Fruit fly (Drosophila melanogaster) whole organism, embryonic: ENCODE measurements around the gene CG31459.
A peak's percentile ranks its signal among the peaks of the same experiment; 100 is the strongest.

Experiments
- Antp ChIP-seq: fragments of 200-800 bp; sonication (Bioruptor generic); optimal IDR thresholded peaks from 3 replicates; lab custom pipeline; 2016; ENCODE audit warnings: missing biosample characterization, missing genetic modification characterization
- B-H2 ChIP-seq: fragments of 200-800 bp; sonication (Bioruptor generic); optimal IDR thresholded peaks from 2 replicates; lab custom pipeline; 2018; ENCODE audit warnings: missing biosample characterization, mild to moderate bottlenecking, missing genetic modification characterization
- C15 ChIP-seq: fragments of 200-800 bp; sonication (Bioruptor generic); IDR thresholded peaks from 3 replicates; pipeline ENCODE4 v1.3.6; 2022; ENCODE audit warnings: missing biosample characterization, missing genetic modification characterization
- CG10431 ChIP-seq: fragments of 200-800 bp; sonication (Bioruptor generic); optimal IDR thresholded peaks from 3 replicates; lab custom pipeline; 2018; ENCODE audit warnings: missing biosample characterization, mild to moderate bottlenecking, missing genetic modification characterization
- CG10959 ChIP-seq: fragments of 200-800 bp; sonication (Bioruptor generic); IDR thresholded peaks from 2 replicates; pipeline ENCODE4 v1.3.6; 2022; ENCODE audit warnings: missing biosample characterization, missing genetic modification characterization
- CG14667 ChIP-seq: fragments of 200-800 bp; sonication (Bioruptor generic); IDR thresholded peaks from 2 replicates; pipeline ENCODE4 v1.3.6; 2022; ENCODE audit warnings: missing biosample characterization, missing genetic modification characterization
- CG1603 ChIP-seq: fragments of 200-800 bp; sonication (Bioruptor generic); optimal IDR thresholded peaks from 2 replicates; lab custom pipeline; 2019; ENCODE audit warnings: missing biosample characterization, mild to moderate bottlenecking, missing genetic modification characterization, moderate library complexity
- CG16779 ChIP-seq: fragments of 200-800 bp; sonication (Bioruptor generic); IDR thresholded peaks from 2 replicates; pipeline ENCODE4 v1.3.6; 2022; ENCODE audit warnings: missing biosample characterization, missing genetic modification characterization
- CG17186 ChIP-seq: fragments of 200-800 bp; sonication (Bioruptor generic); optimal IDR thresholded peaks from 3 replicates; lab custom pipeline; 2017; ENCODE audit warnings: missing biosample characterization, missing genetic modification reagents, missing genetic modification characterization
- CG30020 ChIP-seq: fragments of 200-800 bp; optimal IDR thresholded peaks from 2 replicates; lab custom pipeline; 2019; ENCODE audit warnings: missing biosample characterization, mild to moderate bottlenecking, missing genetic modification characterization, moderate library complexity
- CG31224 ChIP-seq: fragments of 200-800 bp; sonication (Bioruptor generic); IDR thresholded peaks from 2 replicates; pipeline ENCODE4 v1.3.6; 2022; ENCODE audit warnings: missing biosample characterization, missing genetic modification characterization
- CG32767 ChIP-seq: fragments of 200-800 bp; sonication (Bioruptor generic); IDR thresholded peaks from 2 replicates; pipeline ENCODE4 v1.3.6; 2022; ENCODE audit warnings: missing biosample characterization, missing genetic modification characterization
- CG33557 ChIP-seq: fragments of 200-800 bp; sonication (Bioruptor generic); optimal IDR thresholded peaks from 2 replicates; lab custom pipeline; 2019; ENCODE audit warnings: missing biosample characterization, mild to moderate bottlenecking, missing genetic modification characterization, moderate library complexity
- CG4424 ChIP-seq: fragments of 200-800 bp; sonication (Bioruptor generic); optimal IDR thresholded peaks from 3 replicates; lab custom pipeline; 2016; ENCODE audit warnings: missing biosample characterization, missing genetic modification characterization
- CG5953 ChIP-seq: fragments of 200-800 bp; sonication (Bioruptor generic); IDR thresholded peaks from 2 replicates; pipeline ENCODE4 v1.3.6; 2022; ENCODE audit warnings: missing biosample characterization, missing genetic modification characterization
- CG6272 ChIP-seq: fragments of 200-800 bp; sonication (Bioruptor generic); IDR thresholded peaks from 2 replicates; pipeline ENCODE4 v1.3.6; 2022; ENCODE audit warnings: missing biosample characterization, missing genetic modification characterization
- CG6654 ChIP-seq: fragments of 200-800 bp; sonication (Bioruptor generic); optimal IDR thresholded peaks from 2 replicates; lab custom pipeline; 2017; ENCODE audit warnings: missing biosample characterization, mild to moderate bottlenecking, missing genetic modification characterization
- CG6683 ChIP-seq: fragments of 200-800 bp; sonication (Bioruptor generic); optimal IDR thresholded peaks from 2 replicates; lab custom pipeline; 2017; ENCODE audit warnings: missing biosample characterization, mild to moderate bottlenecking, missing genetic modification characterization, missing genetic modification reagents
- CG8388 ChIP-seq: fragments of 200-800 bp; sonication (Bioruptor generic); optimal IDR thresholded peaks from 2 replicates; lab custom pipeline; 2019; ENCODE audit warnings: missing biosample characterization, mild to moderate bottlenecking, missing genetic modification characterization, moderate library complexity
- CG8924 ChIP-seq: fragments of 200-800 bp; optimal IDR thresholded peaks from 3 replicates; lab custom pipeline; 2019; ENCODE audit warnings: missing biosample characterization, mild to moderate bottlenecking, missing genetic modification characterization, moderate library complexity
- CG9797 ChIP-seq: fragments of 200-800 bp; sonication (Bioruptor generic); optimal IDR thresholded peaks from 3 replicates; lab custom pipeline; 2018; ENCODE audit warnings: missing biosample characterization, mild to moderate bottlenecking, missing genetic modification characterization
- CG9932 ChIP-seq: fragments of 200-800 bp; sonication (Bioruptor generic); IDR thresholded peaks from 2 replicates; pipeline ENCODE4 v1.3.6; 2022; ENCODE audit warnings: missing biosample characterization, missing genetic modification characterization
- D19B ChIP-seq: fragments of 200-800 bp; sonication (Bioruptor generic); optimal IDR thresholded peaks from 2 replicates; lab custom pipeline; 2017; ENCODE audit warnings: missing biosample characterization, mild to moderate bottlenecking, missing genetic modification characterization
- Deaf1 ChIP-seq: fragments of 200-800 bp; optimal IDR thresholded peaks from 3 replicates; lab custom pipeline; 2019; ENCODE audit warnings: missing biosample characterization, mild to moderate bottlenecking, missing genetic modification characterization, moderate library complexity
- E2f2 ChIP-seq: fragments of 200-800 bp; sonication (Bioruptor generic); IDR thresholded peaks from 2 replicates; pipeline ENCODE4 v1.3.6; 2022; ENCODE audit warnings: missing biosample characterization, missing genetic modification characterization
- ERR ChIP-seq: fragments of 200-800 bp; sonication (Bioruptor generic); optimal IDR thresholded peaks from 2 replicates; lab custom pipeline; 2016; ENCODE audit warnings: missing biosample characterization, missing genetic modification characterization
- Ets65A ChIP-seq: fragments of 200-800 bp; sonication (Bioruptor generic); peaks from one replicate; lab custom pipeline; 2016; ENCODE audit warnings: missing biosample characterization, missing genetic modification characterization
- HLH54F ChIP-seq: fragments of 200-800 bp; sonication (Bioruptor generic); optimal IDR thresholded peaks from 3 replicates; lab custom pipeline; 2016; ENCODE audit warnings: missing biosample characterization, missing genetic modification characterization
- Hey ChIP-seq: fragments of 200-800 bp; sonication (Bioruptor generic); optimal IDR thresholded peaks from 3 replicates; lab custom pipeline; 2018; ENCODE audit warnings: missing biosample characterization, mild to moderate bottlenecking, missing genetic modification characterization
- Hmx ChIP-seq: fragments of 200-800 bp; sonication (Bioruptor generic); optimal IDR thresholded peaks from 2 replicates; lab custom pipeline; 2016; ENCODE audit warnings: missing biosample characterization, missing genetic modification characterization
- Hr39 ChIP-seq: fragments of >200 bp; optimal IDR thresholded peaks from 2 replicates; lab custom pipeline; 2017
- Hsf ChIP-seq: fragments of 200-800 bp; sonication (Bioruptor generic); optimal IDR thresholded peaks from 3 replicates; lab custom pipeline; 2016; ENCODE audit warnings: missing biosample characterization, missing genetic modification characterization
- Lhr ChIP-seq: fragments of 200-800 bp; sonication (Bioruptor generic); optimal IDR thresholded peaks from 3 replicates; lab custom pipeline; 2017; ENCODE audit warnings: mild to moderate bottlenecking, missing biosample characterization, missing genetic modification reagents, missing genetic modification characterization
- Side ChIP-seq: fragments of 200-800 bp; sonication (Bioruptor generic); optimal IDR thresholded peaks from 2 replicates; lab custom pipeline; 2016; ENCODE audit warnings: missing biosample characterization, missing genetic modification characterization
- Sin3A ChIP-seq: fragments of >200 bp; optimal IDR thresholded peaks from 2 replicates; lab custom pipeline; 2018
- Xbp1 ChIP-seq: fragments of 200-800 bp; sonication (Bioruptor generic); optimal IDR thresholded peaks from 3 replicates; lab custom pipeline; 2016; ENCODE audit warnings: missing biosample characterization, mild to moderate bottlenecking, missing genetic modification characterization
- abd-A ChIP-seq: fragments of 200-800 bp; sonication (Bioruptor generic); optimal IDR thresholded peaks from 3 replicates; lab custom pipeline; 2019; ENCODE audit warnings: missing biosample characterization, mild to moderate bottlenecking, missing genetic modification characterization, moderate library complexity
- disco-r ChIP-seq: fragments of 200-800 bp; sonication (Bioruptor generic); optimal IDR thresholded peaks from 2 replicates; lab custom pipeline; 2016; ENCODE audit warnings: missing biosample characterization, missing genetic modification characterization
- gfzf ChIP-seq: fragments of 200-800 bp; sonication (Bioruptor generic); optimal IDR thresholded peaks from 2 replicates; lab custom pipeline; 2016; ENCODE audit warnings: missing biosample characterization, mild to moderate bottlenecking, missing genetic modification characterization, moderate library complexity
- kah ChIP-seq: fragments of 200-800 bp; sonication (Bioruptor generic); optimal IDR thresholded peaks from 2 replicates; lab custom pipeline; 2018; ENCODE audit warnings: missing biosample characterization, mild to moderate bottlenecking, missing genetic modification characterization
- pros ChIP-seq: fragments of 200-800 bp; sonication (Bioruptor generic); optimal IDR thresholded peaks from 3 replicates; lab custom pipeline; 2019; ENCODE audit warnings: missing biosample characterization, mild to moderate bottlenecking, missing genetic modification characterization, moderate library complexity
- row ChIP-seq: fragments of 200-800 bp; sonication (Bioruptor generic); IDR thresholded peaks from 3 replicates; pipeline ENCODE4 v1.3.6; 2022; ENCODE audit warnings: missing biosample characterization, missing genetic modification characterization
- run ChIP-seq: fragments of 200-800 bp; sonication (Bioruptor generic); optimal IDR thresholded peaks from 3 replicates; lab custom pipeline; 2018; ENCODE audit warnings: missing biosample characterization, mild to moderate bottlenecking, missing genetic modification characterization
- schlank ChIP-seq: fragments of 200-800 bp; sonication (Bioruptor generic); optimal IDR thresholded peaks from 2 replicates; lab custom pipeline; 2018; ENCODE audit warnings: missing biosample characterization, mild to moderate bottlenecking, missing genetic modification characterization
- slbo ChIP-seq: fragments of 200-800 bp; sonication (Bioruptor generic); IDR thresholded peaks from 2 replicates; pipeline ENCODE4 v1.3.6; 2022; ENCODE audit warnings: missing biosample characterization, missing genetic modification characterization
- stc ChIP-seq: fragments of 200-800 bp; sonication (Bioruptor generic); IDR thresholded peaks from 2 replicates; pipeline ENCODE4 v1.3.6; 2022; ENCODE audit warnings: missing biosample characterization, missing genetic modification characterization
- tgo ChIP-seq: fragments of 200-800 bp; sonication (Bioruptor generic); IDR thresholded peaks from 3 replicates; pipeline ENCODE4 v1.3.6; 2022; ENCODE audit warnings: missing biosample characterization, missing genetic modification characterization
- trem ChIP-seq: fragments of 200-800 bp; optimal IDR thresholded peaks from 3 replicates; lab custom pipeline; 2019; ENCODE audit warnings: missing biosample characterization, mild to moderate bottlenecking, missing genetic modification characterization, moderate library complexity
- tup ChIP-seq: fragments of 200-800 bp; sonication (Bioruptor generic); optimal IDR thresholded peaks from 2 replicates; lab custom pipeline; 2016; ENCODE audit warnings: missing biosample characterization, mild to moderate bottlenecking, missing genetic modification characterization, moderate library complexity
- vfl ChIP-seq: fragments of 200-800 bp; sonication (Bioruptor generic); optimal IDR thresholded peaks from 2 replicates; lab custom pipeline; 2016; ENCODE audit warnings: missing biosample characterization, missing genetic modification characterization
- wdn ChIP-seq: fragments of 200-800 bp; sonication (Bioruptor generic); IDR thresholded peaks from 2 replicates; pipeline ENCODE4 v1.3.6; 2022; ENCODE audit warnings: missing biosample characterization, missing genetic modification characterization
- zfh1 ChIP-seq: fragments of 200-800 bp; sonication (Bioruptor generic); IDR thresholded peaks from 3 replicates; pipeline ENCODE4 v1.3.6; 2022; ENCODE audit warnings: missing biosample characterization, missing genetic modification characterization
- zfh2 ChIP-seq: fragments of 200-800 bp; sonication (Bioruptor generic); optimal IDR thresholded peaks from 2 replicates; lab custom pipeline; 2016; ENCODE audit warnings: missing biosample characterization, missing genetic modification characterization

Gene CG31459

dm6 chr3R:19877427-19878076 lies 36.9 kb downstream of the CG31459 start, which contains the start of the genes CG17186 and Arc42 (continued):
- TF ChIP-seq disco-r (GFP tag; lab: Kevin White, UChicago), result no peak
- TF ChIP-seq C15 (GFP tag; lab: Robert Waterston, UW), result no peak
- TF ChIP-seq zfh1 (GFP tag; lab: Robert Waterston, UW), result no peak
- no peak for TF ChIP-seq tup (GFP tag; lab: Kevin White, UChicago)
- TF ChIP-seq zfh2 (GFP tag; lab: Kevin White, UChicago), result no peak
- TF ChIP-seq CG10431, result no peak
- no peak for TF ChIP-seq CG6683 (GFP tag; lab: Kevin White, UChicago)
- no peak for TF ChIP-seq CG16779 (GFP tag; lab: Robert Waterston, UW)
- no peak for TF ChIP-seq run (tag; lab: Kevin White, UChicago)
- TF ChIP-seq Side (GFP tag; lab: Kevin White, UChicago), result no peak
- TF ChIP-seq CG1603 (tag; lab: Kevin White, UChicago), result peak; percentile 12
- TF ChIP-seq CG8924 (tag; lab: Kevin White, UChicago), result peak; percentile 55
- no peak for TF ChIP-seq schlank (tag; lab: Kevin White, UChicago)
- TF ChIP-seq ERR (GFP tag; lab: Kevin White, UChicago), result no peak
- peak; percentile 61 for TF ChIP-seq CG17186
- peak; percentile 97 for TF ChIP-seq kah (GFP tag; lab: Kevin White, UChicago)
- peak; percentile 22 for TF ChIP-seq Xbp1 (GFP tag; lab: Kevin White, UChicago)
- no peak for TF ChIP-seq CG10959 (GFP tag; lab: Robert Waterston, UW)
- TF ChIP-seq Hsf, result peak; percentile 20
- TF ChIP-seq slbo (GFP tag; lab: Robert Waterston, UW), result no peak
- no peak for TF ChIP-seq CG32767 (GFP tag; lab: Robert Waterston, UW)
- TF ChIP-seq Antp (GFP tag; lab: Kevin White, UChicago), result no peak
- peak; percentile 88 for TF ChIP-seq gfzf
- TF ChIP-seq Deaf1 (tag; lab: Kevin White, UChicago), result no peak
- no peak for TF ChIP-seq CG6654
- TF ChIP-seq CG9932 (GFP tag; lab: Robert Waterston, UW), result no peak
- no peak for TF ChIP-seq CG5953 (GFP tag; lab: Robert Waterston, UW)
- TF ChIP-seq row (GFP tag; lab: Robert Waterston, UW), result peak; percentile 38
- no peak for TF ChIP-seq stc (GFP tag; lab: Robert Waterston, UW)
- peak; percentile 71 for TF ChIP-seq trem (tag; lab: Kevin White, UChicago)
- no peak for TF ChIP-seq Ets65A
- peak; percentile 80; the same call in 1 of the 2 replicates for TF ChIP-seq E2f2 (GFP tag; lab: Robert Waterston, UW)
- TF ChIP-seq CG31224 (GFP tag; lab: Robert Waterston, UW), result no peak
- no peak for TF ChIP-seq abd-A (tag; lab: Kevin White, UChicago)
- TF ChIP-seq Lhr (GFP tag; lab: Kevin White, UChicago), result peak; percentile 41
- no peak for TF ChIP-seq Hmx (GFP tag; lab: Kevin White, UChicago)
- peak; percentile 16 for TF ChIP-seq B-H2 (GFP tag; lab: Kevin White, UChicago)
- TF ChIP-seq wdn, result no peak
- TF ChIP-seq HLH54F, result no peak
- TF ChIP-seq pros (GFP tag; lab: Kevin White, UChicago), result no peak
- peak; percentile 27 for TF ChIP-seq CG4424 (GFP tag; lab: Kevin White, UChicago)
- TF ChIP-seq Hey, result no peak
- TF ChIP-seq CG30020, result peak; percentile 70
- TF ChIP-seq Hr39 (lab: Kevin White, UChicago), result no peak
- TF ChIP-seq CG8388 (GFP tag; lab: Kevin White, UChicago), result peak; percentile 19
- TF ChIP-seq CG6272 (GFP tag; lab: Robert Waterston, UW), result no peak
- peak; percentile 84 for TF ChIP-seq CG9797 (GFP tag; lab: Kevin White, UChicago)
- no peak for TF ChIP-seq tgo (GFP tag; lab: Robert Waterston, UW)
- TF ChIP-seq vfl (GFP tag; lab: Kevin White, UChicago), result peak; percentile 9
- TF ChIP-seq CG33557 (GFP tag; lab: Kevin White, UChicago), result peak; percentile 11
- TF ChIP-seq Sin3A (lab: Kevin White, UChicago), result peak; percentile 34
- no peak for TF ChIP-seq D19B (GFP tag; lab: Kevin White, UChicago)
- no peak for TF ChIP-seq CG14667 (GFP tag; lab: Robert Waterston, UW)
